Worm (Caenorhabditis elegans) whole organism, L1 larva: ENCODE results near the gene F35C11.6.
A peak's percentile ranks its signal among the peaks of the same experiment; 100 is the strongest.

Experiments
- Y116A8C.19 ChIP-seq: sonication (generic microtip); optimal IDR thresholded peaks from 2 replicates; lab custom pipeline; 2016; ENCODE audit warnings: missing compliant biosample characterization, missing genetic modification characterization, borderline replicate concordance
- aha-1 ChIP-seq: fragments of 150-350 bp; optimal IDR thresholded peaks from 2 replicates; lab custom pipeline; 2014; ENCODE audit warnings: missing biosample characterization, missing genetic modification characterization
- blmp-1 ChIP-seq: fragments of 150-350 bp; optimal IDR thresholded peaks from 2 replicates; lab custom pipeline; 2014; ENCODE audit warnings: missing biosample characterization, missing genetic modification characterization
- ceh-8 ChIP-seq: fragments of 200-800 bp; sonication (Bioruptor generic); optimal IDR thresholded peaks from 2 replicates; lab custom pipeline; 2018; ENCODE audit warnings: mild to moderate bottlenecking, missing genetic modification characterization, moderate library complexity, missing compliant biosample characterization
- ceh-82 ChIP-seq, 3 experiments: fragments of 150-350 bp in 1 of 3; sonication (generic microtip) in 2 of 3; optimal IDR thresholded peaks; 2 replicates each; lab custom pipeline; 2014 to 2017; ENCODE audit warnings: missing biosample characterization in 3 of 3, missing genetic modification characterization in 3 of 3
- ceh-90 ChIP-seq: sonication (generic microtip); optimal IDR thresholded peaks from 2 replicates; lab custom pipeline; 2016; ENCODE audit warnings: missing genetic modification characterization, missing compliant biosample characterization
- ces-1 ChIP-seq: fragments of 150-350 bp; optimal IDR thresholded peaks from 2 replicates; lab custom pipeline; 2014; ENCODE audit warnings: missing biosample characterization, missing genetic modification reagents, missing genetic modification characterization
- dpl-1 ChIP-seq, 3 experiments: fragments of 150-350 bp in 2 of 3; sonication (generic microtip) in 1 of 3; optimal IDR thresholded peaks; 2 replicates each; lab custom pipeline; 2014 to 2017; ENCODE audit warnings: missing biosample characterization in 3 of 3, missing genetic modification characterization in 3 of 3, missing genetic modification reagents in 3 of 3
- efl-1 ChIP-seq, 4 experiments: fragments of 150-350 bp; optimal IDR thresholded peaks in 3 of 4; peaks in 1 of 4; 1 replicate in 1 of 4; 2 replicates in 3 of 4; lab custom pipeline; 2014; ENCODE audit warnings: missing biosample characterization in 2 of 4, missing genetic modification characterization in 2 of 4, missing genetic modification reagents in 2 of 4
- efl-3 ChIP-seq: fragments of 200-800 bp; sonication (Bioruptor generic); optimal IDR thresholded peaks from 2 replicates; lab custom pipeline; 2018; ENCODE audit warnings: mild to moderate bottlenecking, missing genetic modification characterization, missing compliant biosample characterization
- egl-27 ChIP-seq, 2 experiments: fragments of 150-350 bp in 1 of 2; sonication (generic microtip); optimal IDR thresholded peaks; 3 replicates each; lab custom pipeline; 2017 to 2018; ENCODE audit warnings: missing biosample characterization in 2 of 2, missing genetic modification characterization in 2 of 2, missing genetic modification reagents in 2 of 2
- elt-3 ChIP-seq, 6 experiments: fragments of 150-350 bp in 1 of 6; sonication (generic microtip); optimal IDR thresholded peaks; 2 replicates each; lab custom pipeline; 2017 to 2018; ENCODE audit warnings: missing biosample characterization in 6 of 6, missing genetic modification characterization in 6 of 6, inconsistent platforms in 1 of 6
- ets-5 ChIP-seq: fragments of 200-800 bp; sonication (Bioruptor generic); IDR thresholded peaks from 2 replicates; pipeline ENCODE4 v1.3.6; 2022; ENCODE audit warnings: missing genetic modification characterization, missing compliant biosample characterization
- fkh-4 ChIP-seq: sonication (generic microtip); optimal IDR thresholded peaks from 2 replicates; lab custom pipeline; 2016; ENCODE audit warnings: missing compliant biosample characterization, missing genetic modification characterization, borderline replicate concordance
- grh-1 ChIP-seq: fragments of 200-800 bp; sonication (Bioruptor generic); IDR thresholded peaks from 2 replicates; pipeline ENCODE4 v1.3.6; 2022; ENCODE audit warnings: missing genetic modification reagents, missing genetic modification characterization, missing compliant biosample characterization
- hlh-17 ChIP-seq: fragments of 200-800 bp; sonication (Bioruptor generic); optimal IDR thresholded peaks from 2 replicates; lab custom pipeline; 2018; ENCODE audit warnings: missing genetic modification characterization, mild to moderate bottlenecking, missing compliant biosample characterization, moderate library complexity, borderline replicate concordance
- hpl-2 ChIP-seq: fragments of 150-350 bp; optimal IDR thresholded peaks from 2 replicates; lab custom pipeline; 2014; ENCODE audit warnings: missing biosample characterization, missing genetic modification reagents, missing genetic modification characterization
- jun-1 ChIP-seq: fragments of 150-350 bp; optimal IDR thresholded peaks from 2 replicates; lab custom pipeline; 2014; ENCODE audit warnings: missing biosample characterization, missing genetic modification reagents, missing genetic modification characterization
- lin-13 ChIP-seq: fragments of 150-350 bp; optimal IDR thresholded peaks from 2 replicates; lab custom pipeline; 2014; ENCODE audit warnings: missing biosample characterization, missing genetic modification reagents, missing genetic modification characterization
- lin-14 ChIP-seq: fragments of 200-800 bp; sonication (Bioruptor generic); optimal IDR thresholded peaks from 2 replicates; lab custom pipeline; 2018; ENCODE audit warnings: mild to moderate bottlenecking, missing genetic modification characterization, moderate library complexity, missing compliant biosample characterization
- lin-35 ChIP-seq, 2 experiments: fragments of 150-350 bp; optimal IDR thresholded peaks; 2 replicates each; lab custom pipeline; 2014; ENCODE audit warnings: missing biosample characterization in 2 of 2, missing genetic modification characterization in 2 of 2, missing genetic modification reagents in 2 of 2
- lin-39 ChIP-seq: fragments of 150-350 bp; optimal IDR thresholded peaks from 2 replicates; lab custom pipeline; 2014; ENCODE audit warnings: missing biosample characterization, missing genetic modification reagents, missing genetic modification characterization
- mdl-1 ChIP-seq, 2 experiments: fragments of 150-350 bp; optimal IDR thresholded peaks; 2 replicates each; lab custom pipeline; 2014 to 2017; ENCODE audit warnings: missing biosample characterization in 2 of 2, missing genetic modification characterization in 2 of 2, inconsistent platforms in 1 of 2
- nhr-12 ChIP-seq: sonication (generic microtip); optimal IDR thresholded peaks from 2 replicates; lab custom pipeline; 2017; ENCODE audit warnings: missing biosample characterization, missing genetic modification characterization
- nhr-20 ChIP-seq: sonication (generic microtip); optimal IDR thresholded peaks from 2 replicates; lab custom pipeline; 2016; ENCODE audit warnings: mild to moderate bottlenecking, missing genetic modification characterization, missing compliant biosample characterization
- nhr-28 ChIP-seq: fragments of 150-350 bp; optimal IDR thresholded peaks from 2 replicates; lab custom pipeline; 2014; ENCODE audit warnings: missing biosample characterization, missing genetic modification characterization
- nhr-71 ChIP-seq: sonication (generic microtip); optimal IDR thresholded peaks from 2 replicates; lab custom pipeline; 2016; ENCODE audit warnings: mild to moderate bottlenecking, missing genetic modification characterization, moderate library complexity, missing compliant biosample characterization
- nhr-77 ChIP-seq: fragments of 150-350 bp; optimal IDR thresholded peaks from 2 replicates; lab custom pipeline; 2014; ENCODE audit warnings: missing biosample characterization, missing genetic modification characterization
- nhr-85 ChIP-seq: sonication (generic microtip); peaks from one replicate; lab custom pipeline; 2016; ENCODE audit warnings: missing genetic modification characterization, inconsistent platforms, missing compliant biosample characterization
- nhr-90 ChIP-seq: sonication (generic microtip); optimal IDR thresholded peaks from 2 replicates; lab custom pipeline; 2016; ENCODE audit warnings: mild to moderate bottlenecking, missing genetic modification characterization, missing compliant biosample characterization; ENCODE audit not compliant: poor library complexity
- pag-3 ChIP-seq: sonication (generic microtip); optimal IDR thresholded peaks from 2 replicates; lab custom pipeline; 2017; ENCODE audit warnings: missing genetic modification characterization, mild to moderate bottlenecking, missing compliant biosample characterization, antibody characterized with exemption, borderline replicate concordance; ENCODE audit not compliant: insufficient read depth
- pax-3 ChIP-seq: fragments of 200-800 bp; sonication (Bioruptor generic); optimal IDR thresholded peaks from 2 replicates; lab custom pipeline; 2018; ENCODE audit warnings: mild to moderate bottlenecking, missing genetic modification characterization, moderate library complexity, missing compliant biosample characterization
- pqm-1 ChIP-seq: sonication (generic microtip); optimal IDR thresholded peaks from 3 replicates; lab custom pipeline; 2017; ENCODE audit warnings: missing biosample characterization, missing genetic modification characterization
- snu-23 ChIP-seq: sonication (generic microtip); optimal IDR thresholded peaks from 2 replicates; lab custom pipeline; 2016; ENCODE audit warnings: missing genetic modification characterization, missing compliant biosample characterization
- sox-4 ChIP-seq: sonication (generic microtip); optimal IDR thresholded peaks from 2 replicates; lab custom pipeline; 2016; ENCODE audit warnings: missing genetic modification characterization, missing compliant biosample characterization
- sptf-1 ChIP-seq: fragments of 150-350 bp; optimal IDR thresholded peaks from 2 replicates; lab custom pipeline; 2014; ENCODE audit warnings: missing biosample characterization, missing genetic modification characterization
- tbx-2 ChIP-seq: sonication (generic microtip); optimal IDR thresholded peaks from 2 replicates; lab custom pipeline; 2016; ENCODE audit warnings: missing genetic modification characterization, missing compliant biosample characterization
- tlp-1 ChIP-seq: fragments of 150-350 bp; optimal IDR thresholded peaks from 2 replicates; lab custom pipeline; 2014; ENCODE audit warnings: missing biosample characterization, missing genetic modification characterization
- unc-130 ChIP-seq: fragments of 150-350 bp; optimal IDR thresholded peaks from 2 replicates; lab custom pipeline; 2017; ENCODE audit warnings: missing biosample characterization, missing genetic modification characterization, inconsistent platforms
- unc-62 ChIP-seq: fragments of 150-350 bp; optimal IDR thresholded peaks from 2 replicates; lab custom pipeline; 2014; ENCODE audit warnings: missing biosample characterization, missing genetic modification reagents, missing genetic modification characterization
- unc-98 ChIP-seq: fragments of 200-800 bp; sonication (Bioruptor generic); IDR thresholded peaks from 2 replicates; pipeline ENCODE4 v1.3.6; 2022; ENCODE audit warnings: missing genetic modification characterization, missing compliant biosample characterization
- xbp-1 ChIP-seq: sonication (generic microtip); optimal IDR thresholded peaks from 2 replicates; lab custom pipeline; 2016; ENCODE audit warnings: missing genetic modification characterization, missing compliant biosample characterization
- zip-4 ChIP-seq: fragments of 200-800 bp; sonication (Bioruptor generic); optimal IDR thresholded peaks from 2 replicates; lab custom pipeline; 2018; ENCODE audit warnings: mild to moderate bottlenecking, missing genetic modification characterization, moderate library complexity, missing compliant biosample characterization
- ztf-11 ChIP-seq, 2 experiments: sonication (generic microtip); optimal IDR thresholded peaks; 2 replicates each; lab custom pipeline; 2016 to 2017; ENCODE audit warnings: missing genetic modification characterization in 2 of 2, missing biosample characterization in 1 of 2, missing compliant biosample characterization in 1 of 2
- ztf-4 ChIP-seq: fragments of 150-350 bp; optimal IDR thresholded peaks from 2 replicates; lab custom pipeline; 2014; ENCODE audit warnings: missing biosample characterization, missing genetic modification characterization

Gene F35C11.6

ce11 chrII:8264619-8265018 lies 5.7 kb upstream of the F35C11.6 start, which contains the start of gene srdh-1 (continued):
- TF ChIP-seq nhr-20, result peak; percentile 33
- peak; percentile 27 for TF ChIP-seq lin-14 (GFP tag; lab: Kevin White, UChicago)
- TF ChIP-seq ceh-90 (tag; lab: Kevin White, UChicago), result no peak
- TF ChIP-seq snu-23 (GFP tag; lab: Kevin White, UChicago), result no peak
- no peak for TF ChIP-seq nhr-77
- TF ChIP-seq sptf-1, result no peak
- TF ChIP-seq pax-3, result no peak
- TF ChIP-seq nhr-85 (tag; lab: Kevin White, UChicago), result peak; percentile 81
- TF ChIP-seq mdl-1 (tag; optimal IDR thresholded peaks at IDR 0.05; lab: Kevin White, UChicago), result peak in 1 of 2 experiments; percentile 16
- TF ChIP-seq Y116A8C.19 (tag; lab: Kevin White, UChicago), result no peak
- TF ChIP-seq ztf-4 (tag; lab: Kevin White, UChicago), result no peak
- no peak for TF ChIP-seq aha-1 (tag; lab: Kevin White, UChicago)
- no peak for TF ChIP-seq fkh-4
- no peak for TF ChIP-seq tlp-1
- TF ChIP-seq unc-98 (GFP tag; lab: Robert Waterston, UW), result no peak
- TF ChIP-seq jun-1, result no peak

- TF ChIP-seq nhr-85 (tag; lab: Kevin White, UChicago) (peak; percentile 86), lin-14 (GFP tag; lab: Kevin White, UChicago) (peak; percentile 55), unc-62 (GFP tag; lab: Kevin White, UChicago) (no peak), elt-3 (tag; optimal IDR thresholded peaks at IDR 0.05; lab: Kevin White, UChicago) (peak in 1 of 6 experiments; percentile 52), dpl-1 (GFP tag; optimal IDR thresholded peaks at IDR 0.05; lab: Kevin White, UChicago) (no peak), blmp-1 (tag; lab: Kevin White, UChicago) (peak; percentile 63), mdl-1 (tag; optimal IDR thresholded peaks at IDR 0.05; lab: Kevin White, UChicago) (peak in 1 of 2 experiments; percentile 33), nhr-90 (tag; lab: Kevin White, UChicago) (peak; percentile 15), efl-1 (optimal IDR thresholded peaks at IDR 0.05; lab: Kevin White, UChicago) (no peak), efl-1 (GFP tag; optimal IDR thresholded peaks at IDR 0.05 in 1 of 2; lab: Kevin White, UChicago) (peak in 1 of 2 experiments; percentile 84), tbx-2 (tag; lab: Kevin White, UChicago) (peak; percentile 31), lin-35 (GFP tag; optimal IDR thresholded peaks at IDR 0.05; lab: Kevin White, UChicago) (peak in 1 of 2 experiments; percentile 13), ztf-11 (tag; optimal IDR thresholded peaks at IDR 0.05; lab: Kevin White, UChicago) (no peak), nhr-71 (peak; percentile 50), nhr-20 (peak; percentile 64), grh-1 (GFP tag; lab: Robert Waterston, UW) (0 out of 2 replicates have a peak, but pooled peaks have one; percentile 33)
Measured at ce11 chrII:8263562-8263961, 4.6 kb upstream of the F35C11.6 start.

ce11 chrII:8259674-8260073 lies 736 bp upstream of the F35C11.6 start:
- TF ChIP-seq hlh-17 (GFP tag; lab: Kevin White, UChicago) (no peak), ets-5 (GFP tag; lab: Robert Waterston, UW) (no peak), nhr-20 (peak; percentile 41), pqm-1 (tag; lab: Kevin White, UChicago) (no peak), tlp-1 (no peak), nhr-77 (no peak), nhr-71 (peak; percentile 51), grh-1 (GFP tag; lab: Robert Waterston, UW) (no peak), snu-23 (GFP tag; lab: Kevin White, UChicago) (peak; percentile 43), jun-1 (no peak), sox-4 (tag; lab: Kevin White, UChicago) (no peak), unc-62 (GFP tag; lab: Kevin White, UChicago) (no peak), efl-3 (no peak), nhr-12 (tag; lab: Kevin White, UChicago) (no peak), lin-39 (tag; lab: Kevin White, UChicago) (no peak), nhr-90 (tag; lab: Kevin White, UChicago) (no peak), tbx-2 (tag; lab: Kevin White, UChicago) (no peak), lin-14 (GFP tag; lab: Kevin White, UChicago) (peak; percentile 54), ces-1 (GFP tag; lab: Kevin White, UChicago) (no peak), ztf-11 (tag; optimal IDR thresholded peaks at IDR 0.05; lab: Kevin White, UChicago) (no peak), nhr-28 (tag; lab: Kevin White, UChicago) (no peak), xbp-1 (no peak), Y116A8C.19 (tag; lab: Kevin White, UChicago) (no peak), pag-3 (tag; lab: Kevin White, UChicago) (no peak), egl-27 (tag; optimal IDR thresholded peaks at IDR 0.05; lab: Kevin White, UChicago) (no peak), ceh-8 (GFP tag; lab: Kevin White, UChicago) (no peak), hpl-2 (GFP tag; lab: Kevin White, UChicago) (no peak), lin-13 (no peak), zip-4 (GFP tag; lab: Kevin White, UChicago) (no peak), unc-130 (tag; lab: Kevin White, UChicago) (peak; percentile 20), blmp-1 (tag; lab: Kevin White, UChicago) (peak; percentile 36), ceh-82 (tag; optimal IDR thresholded peaks at IDR 0.05; lab: Kevin White, UChicago) (no peak)
